Fruit fly (Drosophila melanogaster) whole organism, prepupa: ENCODE measurements around the gene CG17364.

ENCODE experiments used
- Blimp-1 ChIP-seq: fragments of 200-800 bp; sonication (Bioruptor generic); optimal IDR thresholded peaks from 3 replicates; lab custom pipeline; 2017; ENCODE audit warnings: missing biosample characterization, missing genetic modification characterization, mild to moderate bottlenecking, moderate library complexity, missing genetic modification reagents
- CG10631 ChIP-seq: fragments of 200-800 bp; sonication (Bioruptor generic); optimal IDR thresholded peaks from 2 replicates; lab custom pipeline; 2016; ENCODE audit warnings: missing biosample characterization, missing genetic modification characterization
- CG10669 ChIP-seq: fragments of 200-800 bp; sonication (Bioruptor generic); optimal IDR thresholded peaks from 3 replicates; lab custom pipeline; 2018; ENCODE audit warnings: missing biosample characterization, mild to moderate bottlenecking, missing genetic modification characterization, moderate library complexity
- CG11762 ChIP-seq: fragments of 200-800 bp; sonication (Bioruptor generic); optimal IDR thresholded peaks from 3 replicates; lab custom pipeline; 2016; ENCODE audit warnings: missing biosample characterization, missing genetic modification characterization; ENCODE audit not compliant: insufficient read depth
- CG11902 ChIP-seq: fragments of 200-800 bp; sonication (Bioruptor generic); optimal IDR thresholded peaks from 3 replicates; lab custom pipeline; 2016; ENCODE audit warnings: missing biosample characterization, missing genetic modification characterization
- CG15336 ChIP-seq: fragments of 200-800 bp; sonication (Bioruptor generic); IDR thresholded peaks from 2 replicates; pipeline ENCODE4 v1.3.6; 2022; ENCODE audit warnings: missing biosample characterization, missing genetic modification characterization
- CG16779 ChIP-seq: fragments of 200-800 bp; sonication (Bioruptor generic); optimal IDR thresholded peaks from 3 replicates; lab custom pipeline; 2017; ENCODE audit warnings: missing biosample characterization, mild to moderate bottlenecking, missing genetic modification characterization
- CG3032 ChIP-seq: fragments of 200-800 bp; optimal IDR thresholded peaks from 2 replicates; lab custom pipeline; 2019; ENCODE audit warnings: missing biosample characterization, mild to moderate bottlenecking, missing genetic modification characterization, moderate library complexity
- CG31627 ChIP-seq: fragments of 200-800 bp; sonication (Bioruptor generic); optimal IDR thresholded peaks from 3 replicates; lab custom pipeline; 2016; ENCODE audit warnings: missing biosample characterization, missing genetic modification characterization
- CG34406 ChIP-seq: fragments of 200-800 bp; sonication (Bioruptor generic); optimal IDR thresholded peaks from 3 replicates; lab custom pipeline; 2016; ENCODE audit warnings: missing biosample characterization, missing genetic modification characterization
- CG3919 ChIP-seq: fragments of 200-800 bp; sonication (Bioruptor generic); optimal IDR thresholded peaks from 3 replicates; lab custom pipeline; 2016; ENCODE audit warnings: missing biosample characterization, missing genetic modification characterization
- CG4318 ChIP-seq: fragments of 200-800 bp; sonication (Bioruptor generic); optimal IDR thresholded peaks from 3 replicates; lab custom pipeline; 2017; ENCODE audit warnings: missing biosample characterization, mild to moderate bottlenecking, missing genetic modification characterization
- CG6163 ChIP-seq: fragments of 200-800 bp; sonication (Bioruptor generic); IDR thresholded peaks from 3 replicates; pipeline ENCODE4 v1.3.6; 2022; ENCODE audit warnings: missing biosample characterization, missing genetic modification characterization
- CG6808 ChIP-seq: fragments of 200-800 bp; sonication (Bioruptor generic); optimal IDR thresholded peaks from 3 replicates; lab custom pipeline; 2017; ENCODE audit warnings: missing biosample characterization, missing genetic modification characterization, mild to moderate bottlenecking, moderate library complexity, missing genetic modification reagents
- CG6854 ChIP-seq: fragments of 200-800 bp; sonication (Bioruptor generic); optimal IDR thresholded peaks from 2 replicates; lab custom pipeline; 2017; ENCODE audit warnings: missing biosample characterization, mild to moderate bottlenecking, missing genetic modification characterization
- CG7368 ChIP-seq: fragments of 200-800 bp; sonication (Bioruptor generic); optimal IDR thresholded peaks from 3 replicates; lab custom pipeline; 2016; ENCODE audit warnings: missing biosample characterization, missing genetic modification characterization
- CG8119 ChIP-seq: fragments of 200-800 bp; sonication (Bioruptor generic); IDR thresholded peaks from 3 replicates; pipeline ENCODE4 v1.3.6; 2022; ENCODE audit warnings: missing biosample characterization, missing genetic modification characterization
- CG8319 ChIP-seq: fragments of 200-800 bp; sonication (Bioruptor generic); optimal IDR thresholded peaks from 3 replicates; lab custom pipeline; 2016; ENCODE audit warnings: missing biosample characterization, missing genetic modification characterization
- Eip75B ChIP-seq: fragments of 200-800 bp; sonication (Bioruptor generic); optimal IDR thresholded peaks from 3 replicates; lab custom pipeline; 2016; ENCODE audit warnings: missing biosample characterization, missing genetic modification characterization
- Eip93F ChIP-seq: fragments of 200-800 bp; sonication (Bioruptor generic); optimal IDR thresholded peaks from 2 replicates; lab custom pipeline; 2016; ENCODE audit warnings: missing biosample characterization, mild to moderate bottlenecking, missing genetic modification characterization
- Gug ChIP-seq: fragments of 200-800 bp; sonication (Bioruptor generic); IDR thresholded peaks from 2 replicates; pipeline ENCODE4 v1.3.6; 2022; ENCODE audit warnings: missing biosample characterization, missing genetic modification characterization
- Hr38 ChIP-seq: sonication (Bioruptor generic); optimal IDR thresholded peaks from 2 replicates; lab custom pipeline; 2016; ENCODE audit warnings: missing biosample characterization, missing genetic modification characterization
- Hr39 ChIP-seq: fragments of 200-800 bp; sonication (Bioruptor generic); optimal IDR thresholded peaks from 2 replicates; lab custom pipeline; 2016; ENCODE audit warnings: missing biosample characterization, missing genetic modification characterization
- Hr4 ChIP-seq: fragments of 200-800 bp; sonication (Bioruptor generic); optimal IDR thresholded peaks from 3 replicates; lab custom pipeline; 2016; ENCODE audit warnings: missing biosample characterization, missing genetic modification characterization
- Smox ChIP-seq: fragments of 200-800 bp; sonication (Bioruptor generic); optimal IDR thresholded peaks from 3 replicates; lab custom pipeline; 2016; ENCODE audit warnings: missing biosample characterization, missing genetic modification characterization
- Sox102F ChIP-seq: fragments of 200-800 bp; sonication (Bioruptor generic); optimal IDR thresholded peaks from 2 replicates; lab custom pipeline; 2016; ENCODE audit warnings: missing biosample characterization, mild to moderate bottlenecking, missing genetic modification characterization
- achi ChIP-seq: fragments of 200-800 bp; sonication (Bioruptor generic); optimal IDR thresholded peaks from 3 replicates; lab custom pipeline; 2016; ENCODE audit warnings: missing biosample characterization, missing genetic modification characterization
- acj6 ChIP-seq: fragments of 200-800 bp; sonication (Bioruptor generic); optimal IDR thresholded peaks from 3 replicates; lab custom pipeline; 2016; ENCODE audit warnings: missing biosample characterization, missing genetic modification characterization
- cyc ChIP-seq: fragments of 200-800 bp; sonication (Bioruptor generic); optimal IDR thresholded peaks from 3 replicates; lab custom pipeline; 2016; ENCODE audit warnings: missing biosample characterization, missing genetic modification characterization
- dac ChIP-seq: fragments of 200-800 bp; sonication (Bioruptor generic); optimal IDR thresholded peaks from 2 replicates; lab custom pipeline; 2017; ENCODE audit warnings: missing biosample characterization, mild to moderate bottlenecking, missing genetic modification characterization
- esn ChIP-seq: fragments of 200-800 bp; sonication (Bioruptor generic); optimal IDR thresholded peaks from 2 replicates; lab custom pipeline; 2016; ENCODE audit warnings: missing biosample characterization, mild to moderate bottlenecking, missing genetic modification characterization, moderate library complexity
- lz ChIP-seq: fragments of 200-800 bp; sonication (Bioruptor generic); optimal IDR thresholded peaks from 3 replicates; lab custom pipeline; 2016; ENCODE audit warnings: missing biosample characterization, missing genetic modification characterization
- net ChIP-seq: fragments of 200-800 bp; sonication (Bioruptor generic); optimal IDR thresholded peaks from 3 replicates; lab custom pipeline; 2016; ENCODE audit warnings: missing biosample characterization, missing genetic modification characterization
- pdm3 ChIP-seq: fragments of 200-800 bp; sonication (Bioruptor generic); optimal IDR thresholded peaks from 3 replicates; lab custom pipeline; 2016; ENCODE audit warnings: missing biosample characterization, missing genetic modification characterization
- topi ChIP-seq: fragments of 200-800 bp; sonication (Bioruptor generic); optimal IDR thresholded peaks from 3 replicates; lab custom pipeline; 2016; ENCODE audit warnings: missing biosample characterization, missing genetic modification characterization

Gene CG17364

DNA sequence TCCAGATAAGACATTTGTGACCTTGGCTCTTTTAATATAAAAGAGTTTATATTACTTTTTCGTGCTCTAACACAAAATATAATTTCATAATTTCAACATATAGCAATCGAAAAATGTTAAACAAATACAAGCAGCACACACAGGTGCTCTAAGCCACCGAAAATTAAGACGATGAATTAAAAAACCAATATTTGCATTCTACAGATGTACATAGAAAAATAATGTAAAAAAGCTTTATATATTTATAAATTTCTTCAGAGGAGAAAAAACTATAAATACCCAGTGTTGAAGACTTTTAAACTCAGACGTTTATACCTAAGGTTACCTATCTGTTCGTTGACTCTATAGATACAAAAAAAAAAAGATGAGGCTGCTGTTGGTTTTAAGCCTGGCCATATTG is 5.6 kb downstream of the CG17364 start, which contains the start of gene CG9040:
Gene CG9040 (plus strand): TSS at position 301 of the 400 bp plus-strand sequence.
- no peak for TF ChIP-seq Hr4 (GFP tag; lab: Kevin White, UChicago)
- TF ChIP-seq CG7368 (GFP tag; lab: Kevin White, UChicago): no peak
- no peak for TF ChIP-seq Smox
- TF ChIP-seq CG10631 (GFP tag; lab: Kevin White, UChicago): no peak

DNA sequence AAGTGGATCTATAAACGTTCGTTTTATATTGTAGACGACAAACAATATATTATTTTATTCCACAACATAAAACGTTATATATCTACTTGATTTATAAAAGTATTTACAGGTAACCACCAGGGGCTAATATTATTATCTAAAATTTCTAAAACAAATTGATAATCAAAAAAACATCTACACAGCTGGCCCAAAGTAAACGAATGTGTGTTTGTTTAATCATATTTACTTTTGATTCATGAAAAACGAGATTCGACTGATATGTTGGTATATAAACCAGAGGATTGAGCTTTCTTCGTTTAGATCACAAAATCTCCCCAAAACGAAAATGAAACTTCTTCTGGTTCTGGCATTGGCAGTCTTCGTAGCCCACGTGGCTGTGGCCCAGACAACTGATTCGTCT is 6.9 kb downstream of the CG17364 start, which contains the start of gene CG17362:
Gene CG17362 (plus strand): TSS at position 291 of the 400 bp plus-strand sequence.
- TF ChIP-seq achi: no peak

DNA sequence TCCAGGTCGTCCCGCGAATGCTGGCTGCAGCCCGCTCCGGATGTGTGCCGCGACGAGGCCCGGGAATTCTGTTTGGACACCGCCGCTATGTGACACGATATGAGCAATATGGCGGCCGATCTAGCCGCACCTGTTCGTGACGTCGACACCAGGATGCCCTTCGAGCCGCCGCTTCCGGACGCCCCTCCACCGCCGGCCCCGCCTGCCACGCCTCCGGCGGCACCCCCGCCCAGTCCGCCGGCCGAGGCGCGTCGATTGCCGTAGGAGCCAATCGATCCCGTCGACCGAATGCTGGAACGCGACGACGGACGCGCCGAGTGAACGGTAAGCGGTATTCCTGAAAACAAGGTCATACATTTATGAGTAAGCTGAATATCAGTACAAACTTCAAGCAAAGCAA is 10.7 kb downstream of the CG17364 start:
- TF ChIP-seq pdm3 (GFP tag; lab: Kevin White, UChicago) (no peak), esn (no peak), Hr38 (GFP tag; lab: Kevin White, UChicago) (no peak), CG11762 (GFP tag; lab: Kevin White, UChicago) (no peak), CG6854 (GFP tag; lab: Kevin White, UChicago) (no peak), CG6808 (GFP tag; lab: Kevin White, UChicago) (no peak), CG3032 (no peak), CG8119 (GFP tag; lab: Robert Waterston, UW) (no peak), CG11902 (no peak), achi (no peak), CG8319 (no peak), CG4318 (no peak)

DNA sequence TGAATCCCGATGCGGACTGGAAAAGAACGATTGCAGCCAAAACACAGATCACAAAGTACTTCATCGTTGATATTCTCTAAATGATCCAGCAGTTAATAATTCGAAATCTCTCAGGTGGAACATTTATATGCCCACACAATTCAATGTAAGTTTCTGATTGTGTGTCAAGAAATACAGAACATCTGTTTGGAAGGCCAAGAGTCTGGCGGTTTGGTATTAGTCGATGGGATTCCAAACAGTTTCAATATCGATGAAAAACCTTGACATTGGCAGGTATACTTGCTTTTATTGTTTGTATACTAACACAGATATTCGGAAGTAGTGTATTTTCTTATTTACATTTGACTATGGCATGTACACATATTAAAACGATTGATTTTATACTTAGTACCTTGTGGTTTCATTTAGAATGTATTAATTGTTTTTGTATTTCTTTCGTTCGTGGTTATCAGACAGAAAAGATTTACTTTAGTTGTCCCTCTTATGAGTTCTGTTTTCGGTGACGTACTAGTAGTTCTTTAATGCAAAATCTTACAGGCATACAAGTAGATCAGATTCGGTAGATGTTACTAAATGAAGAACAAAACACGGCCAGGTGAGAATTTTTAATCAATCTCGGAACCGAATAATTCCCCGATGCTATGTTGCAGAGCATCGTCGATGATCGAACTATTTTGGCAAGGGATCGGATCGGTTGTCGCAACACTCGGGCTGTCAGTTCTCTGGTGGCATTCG is 19.7 kb downstream of the CG17364 start, which contains the start of the genes CG13738 and Hsc70-1:
Gene CG13738 (minus strand): TSS at position 101 of the 735 bp plus-strand sequence.
Gene Hsc70-1 (plus strand): TSS at position 685 of the 735 bp plus-strand sequence.
- no peak for TF ChIP-seq net
- no peak for TF ChIP-seq CG6163
- no peak for TF ChIP-seq pdm3 (GFP tag; lab: Kevin White, UChicago)
- no peak for TF ChIP-seq Eip75B (GFP tag; lab: Kevin White, UChicago)
- no peak for TF ChIP-seq Sox102F
- TF ChIP-seq CG16779: no peak
- TF ChIP-seq Eip93F (GFP tag; lab: Kevin White, UChicago): no peak
- TF ChIP-seq CG10669 (GFP tag; lab: Kevin White, UChicago): no peak
- TF ChIP-seq topi (GFP tag; lab: Kevin White, UChicago): no peak
- no peak for TF ChIP-seq Hr39
- TF ChIP-seq CG31627 (GFP tag; lab: Kevin White, UChicago): no peak

DNA sequence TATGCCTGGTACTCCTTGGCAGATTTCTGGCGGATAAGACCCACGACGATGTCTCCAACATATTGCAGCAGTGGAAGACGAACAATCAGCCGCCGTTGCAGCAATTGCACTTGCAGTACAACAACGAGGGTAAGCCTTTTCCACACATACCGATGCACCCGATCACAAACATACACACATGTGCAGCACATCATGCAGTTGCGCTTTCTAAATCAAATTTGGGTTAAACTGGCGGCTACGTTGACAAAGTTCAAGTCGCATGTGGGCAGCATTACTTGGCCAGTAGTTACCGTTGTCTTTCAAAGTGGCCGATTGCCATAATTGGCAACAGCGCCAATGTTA is 27.7 kb downstream of the CG17364 start:
- no peak for TF ChIP-seq Sox102F
- TF ChIP-seq CG15336 (GFP tag; lab: Robert Waterston, UW): 0 out of 2 replicates have a peak, but pooled peaks have one; percentile 5
- no peak for TF ChIP-seq pdm3 (GFP tag; lab: Kevin White, UChicago)
- TF ChIP-seq, all 60 proteins: peak for 1

DNA sequence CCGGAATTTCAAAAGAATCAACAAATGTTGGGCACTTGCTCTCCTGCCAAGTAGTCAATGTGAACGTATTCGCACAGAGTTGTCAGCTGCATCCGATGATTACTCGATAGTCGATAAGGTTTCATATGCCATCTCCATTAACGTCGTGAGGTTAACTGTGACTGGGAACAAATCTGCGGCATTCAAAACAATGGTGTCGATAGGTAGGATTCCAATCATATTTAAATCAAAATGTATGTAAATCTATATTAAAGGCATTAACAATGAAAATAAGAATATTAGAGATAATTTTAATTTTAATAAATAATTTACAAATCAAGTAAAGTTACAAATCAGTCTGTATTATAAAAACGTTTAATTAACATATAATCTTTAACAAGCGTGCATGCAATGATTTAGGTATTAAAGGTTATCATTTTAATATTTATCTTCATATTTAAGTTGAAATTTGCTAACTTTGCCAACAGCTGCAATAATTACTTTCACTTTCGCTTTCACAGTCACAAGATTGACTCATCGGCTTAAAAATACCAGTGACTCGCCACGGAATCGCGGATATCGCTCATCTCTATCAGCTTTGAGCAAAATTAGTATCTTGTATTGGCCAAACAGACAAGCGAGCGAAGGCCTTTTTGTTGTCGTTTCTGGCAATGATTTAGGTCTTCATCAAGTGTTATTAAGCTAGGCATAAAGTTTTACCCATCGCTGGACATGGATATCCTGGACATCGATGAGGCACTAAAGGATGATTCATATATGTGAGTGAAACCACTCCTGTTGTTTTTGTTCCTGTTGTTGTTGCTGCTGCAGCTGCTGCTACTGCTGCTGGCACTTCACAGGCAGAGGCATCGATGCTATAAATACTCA is 28.3 kb downstream of the CG17364 start, which contains the start of the genes Meics, Nxf3 and ssp2:
Gene Meics (minus strand): TSS at position 68 of the 867 bp plus-strand sequence.
Gene Nxf3 (plus strand): TSS at position 569 of the 867 bp plus-strand sequence.
Gene ssp2 (plus strand): TSS at position 569 of the 867 bp plus-strand sequence.
- TF ChIP-seq lz (GFP tag; lab: Kevin White, UChicago): peak; percentile 17
- peak; percentile 100 for TF ChIP-seq Blimp-1 (GFP tag; lab: Kevin White, UChicago)
- TF ChIP-seq CG15336 (GFP tag; lab: Robert Waterston, UW): 0 out of 2 replicates have a peak, but pooled peaks have one; percentile 6
- TF ChIP-seq CG6854 (GFP tag; lab: Kevin White, UChicago): no peak
- TF ChIP-seq CG3032: peak; percentile 20
- TF ChIP-seq dac (GFP tag; lab: Kevin White, UChicago): no peak
- TF ChIP-seq CG34406 (GFP tag; lab: Kevin White, UChicago): no peak
- TF ChIP-seq acj6 (GFP tag; lab: Kevin White, UChicago): peak; percentile 23
- TF ChIP-seq cyc (GFP tag; lab: Kevin White, UChicago): peak; percentile 2
- no peak for TF ChIP-seq CG3919 (GFP tag; lab: Kevin White, UChicago)
- TF ChIP-seq esn: peak; percentile 19
- TF ChIP-seq CG31627 (GFP tag; lab: Kevin White, UChicago): peak; percentile 39
- no peak for TF ChIP-seq Smox
- peak; percentile 38 for TF ChIP-seq Hr39
- no peak for TF ChIP-seq Gug (GFP tag; lab: Robert Waterston, UW)
- TF ChIP-seq, all 60 proteins: peak for 9
